Worm (Caenorhabditis elegans) whole organism, early embryonic: ENCODE measurements around the gene fbxc-42.
"Not testable (repeated sequence)": the region's sequence is repeated elsewhere in the genome, so short reads cannot be mapped to it uniquely, and the experiment has no call there.

Source experiments
- F13C5.2 ChIP-seq: sonication (generic microtip); optimal IDR thresholded peaks from 2 replicates; lab custom pipeline; 2017; ENCODE audit warnings: mild to moderate bottlenecking, missing genetic modification characterization, inconsistent platforms, missing compliant biosample characterization
- aly-1 ChIP-seq: sonication (generic microtip); optimal IDR thresholded peaks from 2 replicates; lab custom pipeline; 2016; ENCODE audit warnings: missing genetic modification characterization, missing compliant biosample characterization
- ama-1 ChIP-seq: fragments of 150-350 bp; optimal IDR thresholded peaks from 2 replicates; lab custom pipeline; 2014
- tbx-37 ChIP-seq: fragments of 200-800 bp; sonication (Bioruptor generic); conservative IDR thresholded peaks from 2 replicates; pipeline ENCODE4 v1.3.6; 2022; ENCODE audit warnings: missing genetic modification reagents, missing genetic modification characterization, missing compliant biosample characterization

DNA sequence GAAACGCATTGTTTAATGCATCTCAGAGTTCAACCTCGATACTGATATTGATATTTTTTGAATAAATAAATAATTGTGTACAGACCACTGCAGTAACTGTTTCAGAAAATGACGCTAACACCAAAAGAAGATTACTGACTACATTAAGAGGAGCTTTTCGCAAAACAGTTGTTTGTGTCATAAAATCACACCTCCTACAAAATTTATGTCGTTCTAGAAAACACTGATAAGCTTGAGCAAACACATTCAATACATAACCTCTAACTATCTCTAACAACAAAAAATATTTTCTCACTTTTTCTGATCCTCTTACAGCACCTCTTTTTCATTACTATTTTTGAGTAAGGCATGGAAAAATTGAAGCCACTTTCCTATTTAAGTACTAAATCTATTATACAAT lies 36.8 kb upstream of the fbxc-42 start, which contains the start of gene fbxc-7:
- not testable (repeated sequence) for TF ChIP-seq ama-1 (lab: Kevin White, UChicago); aly-1 (tag; lab: Kevin White, UChicago); F13C5.2 (tag; lab: Kevin White, UChicago); tbx-37
